Worm (Caenorhabditis elegans) whole organism, late embryonic: ENCODE results near the gene F41G4.13.

Experiments used
- F13H6.1 ChIP-seq: sonication (generic microtip); optimal IDR thresholded peaks from 2 replicates; lab custom pipeline; 2016; ENCODE audit warnings: missing genetic modification characterization, missing compliant biosample characterization
- ama-1 ChIP-seq: fragments of 150-350 bp; optimal IDR thresholded peaks from 2 replicates; lab custom pipeline; 2014
- ceh-18 ChIP-seq: sonication (generic microtip); optimal IDR thresholded peaks from 2 replicates; lab custom pipeline; 2016; ENCODE audit warnings: missing genetic modification characterization, missing compliant biosample characterization
- ceh-34 ChIP-seq: sonication (generic microtip); optimal IDR thresholded peaks from 2 replicates; lab custom pipeline; 2016; ENCODE audit warnings: mild to moderate bottlenecking, missing genetic modification characterization, missing compliant biosample characterization
- ceh-6 ChIP-seq: fragments of 200-800 bp; sonication (Bioruptor generic); optimal IDR thresholded peaks from 2 replicates; lab custom pipeline; 2018; ENCODE audit warnings: mild to moderate bottlenecking, missing genetic modification characterization, missing compliant biosample characterization
- dmd-4 ChIP-seq: sonication (generic microtip); optimal IDR thresholded peaks from 2 replicates; lab custom pipeline; 2016; ENCODE audit warnings: borderline replicate concordance, missing genetic modification characterization, missing compliant biosample characterization
- fkh-10 ChIP-seq: fragments of 150-350 bp; optimal IDR thresholded peaks from 2 replicates; lab custom pipeline; 2014; ENCODE audit warnings: missing biosample characterization, missing genetic modification reagents, missing genetic modification characterization
- hlh-8 ChIP-seq: sonication (generic microtip); optimal IDR thresholded peaks from 2 replicates; lab custom pipeline; 2016; ENCODE audit warnings: missing genotype, missing genetic modification characterization, missing compliant biosample characterization
- nhr-11 ChIP-seq: fragments of 150-350 bp; optimal IDR thresholded peaks from 2 replicates; lab custom pipeline; 2014; ENCODE audit warnings: missing biosample characterization, missing genetic modification characterization
- nhr-232 ChIP-seq: sonication (generic microtip); optimal IDR thresholded peaks from 2 replicates; lab custom pipeline; 2016; ENCODE audit warnings: missing genetic modification characterization, missing compliant biosample characterization
- npax-4 ChIP-seq: sonication (generic microtip); optimal IDR thresholded peaks from 2 replicates; lab custom pipeline; 2016; ENCODE audit warnings: missing genetic modification characterization, missing compliant biosample characterization
- odd-2 ChIP-seq: sonication (generic microtip); optimal IDR thresholded peaks from 2 replicates; lab custom pipeline; 2017; ENCODE audit warnings: antibody characterized with exemption, mild to moderate bottlenecking, missing genetic modification characterization, missing compliant biosample characterization
- sox-2 ChIP-seq: fragments of 200-800 bp; sonication (Bioruptor generic); IDR thresholded peaks from 2 replicates; pipeline ENCODE4 v1.3.6; 2022; ENCODE audit warnings: missing genetic modification reagents, missing genetic modification characterization, missing compliant biosample characterization
- zip-5 ChIP-seq: sonication (generic microtip); optimal IDR thresholded peaks from 2 replicates; lab custom pipeline; 2016; ENCODE audit warnings: missing genetic modification characterization, missing compliant biosample characterization

- TF ChIP-seq F13H6.1 (tag; lab: Kevin White, UChicago) (no peak), hlh-8 (tag; lab: Kevin White, UChicago) (no peak), sox-2 (GFP tag; lab: Robert Waterston, UW) (no peak), ceh-18 (tag; lab: Kevin White, UChicago) (no peak), ama-1 (lab: Kevin White, UChicago) (no peak), nhr-11 (tag; lab: Kevin White, UChicago) (no peak), odd-2 (no peak), nhr-232 (tag; lab: Kevin White, UChicago) (no peak), dmd-4 (no peak), npax-4 (tag; lab: Kevin White, UChicago) (no peak), ceh-6 (no peak), zip-5 (no peak), fkh-10 (GFP tag; lab: Kevin White, UChicago) (no peak), ceh-34 (tag; lab: Kevin White, UChicago) (no peak)
These were observed 36.8 kb upstream of the F41G4.13 start for ce11 chrX:16871355-16871754.
